Worm (Caenorhabditis elegans) whole organism, L4/young adult: ENCODE measurements around the gene C25F9.15.

Experiments
- W03F9.2 ChIP-seq: fragments of 150-350 bp; optimal IDR thresholded peaks from 2 replicates; lab custom pipeline; 2014; ENCODE audit warnings: missing biosample characterization, missing genetic modification characterization
- him-1 ChIP-seq: sonication (generic microtip); optimal IDR thresholded peaks from 2 replicates; lab custom pipeline; 2016; ENCODE audit warnings: missing genotype, missing genetic modification reagents, missing genetic modification characterization, missing compliant biosample characterization

DNA sequence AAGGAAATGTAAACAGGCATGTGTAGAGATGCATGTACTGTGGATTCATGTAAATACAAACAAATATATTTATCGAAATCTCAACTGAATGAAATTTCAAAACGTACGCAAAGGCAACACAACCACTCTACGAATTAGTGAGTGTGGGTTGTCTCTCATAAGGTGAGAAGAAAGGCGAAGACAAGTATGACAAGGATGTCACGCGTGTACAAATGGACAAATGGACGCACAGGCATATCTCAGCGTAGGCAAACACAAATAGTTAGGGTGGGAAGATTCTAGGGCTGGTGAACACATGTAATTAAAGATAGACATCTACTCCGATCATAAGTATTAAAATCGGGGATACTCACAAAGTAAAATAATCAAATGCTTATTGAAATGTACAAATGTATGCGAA, 10.2 kb downstream of the C25F9.15 start:
- TF ChIP-seq him-1: no peak
- TF ChIP-seq W03F9.2: no peak
